Worm (Caenorhabditis elegans) whole organism, L4/young adult: ENCODE measurements around the gene aly-3.

Source experiments
- W03F9.2 ChIP-seq: fragments of 150-350 bp; optimal IDR thresholded peaks from 2 replicates; lab custom pipeline; 2014; ENCODE audit warnings: missing biosample characterization, missing genetic modification characterization
- dao-5 ChIP-seq: sonication (generic microtip); optimal IDR thresholded peaks from 2 replicates; lab custom pipeline; 2016; ENCODE audit warnings: missing genotype, missing genetic modification characterization, moderate library complexity, missing compliant biosample characterization

ce11 chrIV:12105558-12105957 lies 17.5 kb upstream of the aly-3 start, which contains the start of gene M18.3:
- TF ChIP-seq W03F9.2 (tag; lab: Kevin White, UChicago) (no peak), dao-5 (tag; lab: Kevin White, UChicago) (no peak)
